Fruit fly (Drosophila melanogaster): Measurements from ENCODE around the gene CG3349.

dm6 chr3L:14964862-14965261 is 14.6 kb upstream of the CG3349 start:
- TF ChIP-seq GATAd (GFP tag; optimal IDR thresholded peaks at IDR 0.05) (no peak), CG32264 (GFP tag; optimal IDR thresholded peaks at IDR 0.05) (no peak), sage (GFP tag; optimal IDR thresholded peaks at IDR 0.05) (no peak), Sp1 (GFP tag; optimal IDR thresholded peaks at IDR 0.05) (no peak), pan (optimal IDR thresholded peaks at IDR 0.05) (no peak)
